Fruit fly (Drosophila melanogaster): ENCODE measurements around the gene drl.

drl gene

dm6 chr2L:19229059-19229458 is 38.9 kb downstream of the drl start:
- peak in 1 of 2 experiments; percentile 22 for TF ChIP-seq foxo (GFP tag; optimal IDR thresholded peaks at IDR 0.05)
- no peak for TF ChIP-seq usp (GFP tag; optimal IDR thresholded peaks at IDR 0.05)
- TF ChIP-seq fru (GFP tag; optimal IDR thresholded peaks at IDR 0.05), result peak; percentile 25
- TF ChIP-seq br (GFP tag; optimal IDR thresholded peaks at IDR 0.05), result peak; percentile 20
- no peak for TF ChIP-seq Hr78 (GFP tag; optimal IDR thresholded peaks at IDR 0.05)
- TF ChIP-seq HLH106 (tag; optimal IDR thresholded peaks at IDR 0.05), result peak; percentile 6
- peak; percentile 17 for TF ChIP-seq OdsH (GFP tag; optimal IDR thresholded peaks at IDR 0.05)
- TF ChIP-seq h (GFP tag; optimal IDR thresholded peaks at IDR 0.05), result peak; percentile 15
- TF ChIP-seq ey (GFP tag; optimal IDR thresholded peaks at IDR 0.05), result peak; percentile 36
- TF ChIP-seq jim (GFP tag; optimal IDR thresholded peaks at IDR 0.05), result no peak
- peak; percentile 22 for TF ChIP-seq psq (GFP tag; optimal IDR thresholded peaks at IDR 0.05)
- no peak for TF ChIP-seq Hnf4 (GFP tag; optimal IDR thresholded peaks at IDR 0.05)
- TF ChIP-seq Mio (GFP tag; optimal IDR thresholded peaks at IDR 0.05), result no peak

- TF ChIP-seq ey (GFP tag; optimal IDR thresholded peaks at IDR 0.05) (peak; percentile 13), Dif (GFP tag; optimal IDR thresholded peaks at IDR 0.05; ENCODE audit: partially characterized antibody) (no peak), psq (GFP tag; optimal IDR thresholded peaks at IDR 0.05) (peak; percentile 16), Hr83 (GFP tag; optimal IDR thresholded peaks at IDR 0.05; ENCODE audit: poor library complexity, severe bottlenecking) (no peak), woc (GFP tag; optimal IDR thresholded peaks at IDR 0.05) (peak; percentile 40), Mio (GFP tag; optimal IDR thresholded peaks at IDR 0.05) (no peak), lola (GFP tag; optimal IDR thresholded peaks at IDR 0.05) (no peak), HLH106 (tag; optimal IDR thresholded peaks at IDR 0.05) (peak; percentile 19), dmrt93B (GFP tag; optimal IDR thresholded peaks at IDR 0.05) (no peak), N (GFP tag; optimal IDR thresholded peaks at IDR 0.05) (no peak), usp (GFP tag; optimal IDR thresholded peaks at IDR 0.05) (no peak), CG9705 (GFP tag; optimal IDR thresholded peaks at IDR 0.05) (no peak), jim (GFP tag; optimal IDR thresholded peaks at IDR 0.05) (no peak), h (GFP tag; optimal IDR thresholded peaks at IDR 0.05) (peak; percentile 32), CG32264 (GFP tag; optimal IDR thresholded peaks at IDR 0.05) (no peak), dsf (GFP tag; optimal IDR thresholded peaks at IDR 0.05; ENCODE audit: borderline replicate concordance) (no peak), OdsH (GFP tag; optimal IDR thresholded peaks at IDR 0.05) (peak; percentile 23), sv (GFP tag; optimal IDR thresholded peaks at IDR 0.05) (no peak), brk (GFP tag; optimal IDR thresholded peaks at IDR 0.05) (no peak), fru (GFP tag; optimal IDR thresholded peaks at IDR 0.05) (peak; percentile 15), foxo (GFP tag; optimal IDR thresholded peaks at IDR 0.05) (peak in 1 of 2 experiments; percentile 8), pan (optimal IDR thresholded peaks at IDR 0.05) (no peak)
Measured at dm6 chr2L:19230518-19230917, 40.4 kb downstream of the drl start.

- TF ChIP-seq foxo (GFP tag; optimal IDR thresholded peaks at IDR 0.05) (peak in 1 of 2 experiments; percentile 3), brk (GFP tag; optimal IDR thresholded peaks at IDR 0.05) (no peak), CrebA (GFP tag; optimal IDR thresholded peaks at IDR 0.05; ENCODE audit: borderline replicate concordance) (no peak)
Measured at dm6 chr2L:19233300-19233699, 43.2 kb downstream of the drl start.

- no peak for TF ChIP-seq N (GFP tag; optimal IDR thresholded peaks at IDR 0.05)
- no peak for TF ChIP-seq dl (GFP tag; optimal IDR thresholded peaks at IDR 0.05; ENCODE audit: insufficient read depth in 1 of 2, partially characterized antibody in 2 of 2)
- no peak for TF ChIP-seq Myc (optimal IDR thresholded peaks at IDR 0.05)
- no peak for TF ChIP-seq ey (GFP tag; optimal IDR thresholded peaks at IDR 0.05)
- TF ChIP-seq CG9705 (GFP tag; optimal IDR thresholded peaks at IDR 0.05), result no peak
- no peak for TF ChIP-seq foxo (GFP tag; optimal IDR thresholded peaks at IDR 0.05)
- TF ChIP-seq CG32264 (GFP tag; optimal IDR thresholded peaks at IDR 0.05), result no peak
- TF ChIP-seq dsf (GFP tag; optimal IDR thresholded peaks at IDR 0.05; ENCODE audit: borderline replicate concordance), result no peak
- TF ChIP-seq tai (GFP tag; optimal IDR thresholded peaks at IDR 0.05), result no peak
- no peak for TF ChIP-seq rgr (GFP tag; optimal IDR thresholded peaks at IDR 0.05)
- TF ChIP-seq sage (GFP tag; optimal IDR thresholded peaks at IDR 0.05), result no peak
- no peak for TF ChIP-seq HLH106 (tag; optimal IDR thresholded peaks at IDR 0.05)
- TF ChIP-seq Hnf4 (GFP tag; optimal IDR thresholded peaks at IDR 0.05), result no peak
- TF ChIP-seq Rel (GFP tag; optimal IDR thresholded peaks at IDR 0.05), result no peak
- no peak for TF ChIP-seq Rel (tag; optimal IDR thresholded peaks at IDR 0.05)
- no peak for TF ChIP-seq CrebA (GFP tag; optimal IDR thresholded peaks at IDR 0.05; ENCODE audit: borderline replicate concordance)
- no peak for TF ChIP-seq brk (GFP tag; optimal IDR thresholded peaks at IDR 0.05)
- TF ChIP-seq Hr83 (GFP tag; optimal IDR thresholded peaks at IDR 0.05; ENCODE audit: poor library complexity, severe bottlenecking), result no peak
- TF ChIP-seq Abd-B (GFP tag; optimal IDR thresholded peaks at IDR 0.05), result no peak
- no peak for TF ChIP-seq dmrt93B (GFP tag; optimal IDR thresholded peaks at IDR 0.05)
Measured at dm6 chr2L:19235120-19235519, 45.0 kb downstream of the drl start.
